Fruit fly (Drosophila melanogaster): ENCODE measurements around the gene Tengl2.

Gene Tengl2

dm6 chr2L:2227316-2227715 lies 11.9 kb downstream of the Tengl2 start (continued):
- TF ChIP-seq nerfin-1 (tag; optimal IDR thresholded peaks at IDR 0.05) (no peak), CG6689 (GFP tag; IDR thresholded peaks at IDR 0.05) (peak; percentile 62), lab (GFP tag; optimal IDR thresholded peaks at IDR 0.05) (peak; percentile 54), Xbp1 (GFP tag; optimal IDR thresholded peaks at IDR 0.05) (peak; percentile 54), Bdp1 (GFP tag; optimal IDR thresholded peaks at IDR 0.05) (no peak), tll (GFP tag; optimal IDR thresholded peaks at IDR 0.05) (no peak), Hmr (GFP tag; optimal IDR thresholded peaks at IDR 0.05) (peak; percentile 40), gro (GFP tag; optimal IDR thresholded peaks at IDR 0.05) (no peak), Ets65A (GFP tag) (peak; percentile 87), insv (GFP tag; optimal IDR thresholded peaks at IDR 0.05) (no peak), wdn (GFP tag; IDR thresholded peaks at IDR 0.05) (no peak), unc-4 (GFP tag; IDR thresholded peaks at IDR 0.05; ENCODE audit: partially characterized antibody) (no peak), CG8944 (GFP tag; optimal IDR thresholded peaks at IDR 0.05) (peak; percentile 34), ftz-f1 (GFP tag; optimal IDR thresholded peaks at IDR 0.05) (no peak), CkIIα-i1 (GFP tag; IDR thresholded peaks at IDR 0.05) (no peak), CG12744 (GFP tag; optimal IDR thresholded peaks at IDR 0.05) (no peak), CG7556 (GFP tag; optimal IDR thresholded peaks at IDR 0.05) (no peak), Eip74EF (GFP tag; optimal IDR thresholded peaks at IDR 0.05) (no peak), sim (GFP tag; IDR thresholded peaks at IDR 0.05) (no peak), B-H1 (GFP tag; IDR thresholded peaks at IDR 0.05) (peak; percentile 35; the same call in 1 of the 3 replicates), CG17568 (GFP tag; optimal IDR thresholded peaks at IDR 0.05) (peak; percentile 19), CG11560 (tag; IDR thresholded peaks at IDR 0.05) (no peak), pros (GFP tag; optimal IDR thresholded peaks at IDR 0.05) (peak; percentile 0), Nf-YA (GFP tag; IDR thresholded peaks at IDR 0.05) (peak; percentile 29), CG12942 (GFP tag; optimal IDR thresholded peaks at IDR 0.05) (peak; percentile 37), CrebB (tag; optimal IDR thresholded peaks at IDR 0.05) (no peak), CG32532 (GFP tag; IDR thresholded peaks at IDR 0.05) (peak; percentile 29; the same call in 1 of the 2 replicates), CG14965 (GFP tag; optimal IDR thresholded peaks at IDR 0.05; ENCODE audit: borderline replicate concordance) (no peak), gsb (GFP tag; IDR thresholded peaks at IDR 0.05) (peak; percentile 34), CG10959 (GFP tag; IDR thresholded peaks at IDR 0.05) (no peak), CG3281 (GFP tag; optimal IDR thresholded peaks at IDR 0.05) (peak; percentile 13), CG7987 (GFP tag; optimal IDR thresholded peaks at IDR 0.05) (no peak), cad (GFP tag; optimal IDR thresholded peaks at IDR 0.05) (no peak), chm (GFP tag; IDR thresholded peaks at IDR 0.05) (peak; percentile 56; the same call in 1 of the 2 replicates), CG30020 (tag; optimal IDR thresholded peaks at IDR 0.05) (no peak), Dfd (GFP tag; optimal IDR thresholded peaks at IDR 0.05) (no peak), CG15073 (GFP tag; optimal IDR thresholded peaks at IDR 0.05) (no peak), CG33557 (GFP tag; optimal IDR thresholded peaks at IDR 0.05) (no peak), CG8290 (GFP tag; optimal IDR thresholded peaks at IDR 0.05) (no peak), CG8290 (tag; optimal IDR thresholded peaks at IDR 0.05) (peak in 1 of 2 experiments; percentile 60), Ets97D (GFP tag; optimal IDR thresholded peaks at IDR 0.05) (no peak), CG12299 (tag; optimal IDR thresholded peaks at IDR 0.05) (no peak), hb (GFP tag; IDR thresholded peaks at IDR 0.05; ENCODE audit: partially characterized antibody) (no peak), klu (GFP tag; IDR thresholded peaks at IDR 0.05) (no peak), Dref (GFP tag; IDR thresholded peaks at IDR 0.05) (no peak), MESR4 (GFP tag; optimal IDR thresholded peaks at IDR 0.05) (no peak), CG1832 (GFP tag; optimal IDR thresholded peaks at IDR 0.05) (no peak), otp (GFP tag; IDR thresholded peaks at IDR 0.05) (peak; percentile 69; the same call in 2 of the 3 replicates), NC2α (GFP tag; optimal IDR thresholded peaks at IDR 0.05) (no peak), Hr39 (optimal IDR thresholded peaks at IDR 0.05) (no peak), sima (GFP tag; optimal IDR thresholded peaks at IDR 0.05) (no peak), CG31365 (tag; optimal IDR thresholded peaks at IDR 0.05) (no peak)
